Worm (Caenorhabditis elegans): ENCODE results near the gene K02A2.5.

The K02A2.5 gene

DNA sequence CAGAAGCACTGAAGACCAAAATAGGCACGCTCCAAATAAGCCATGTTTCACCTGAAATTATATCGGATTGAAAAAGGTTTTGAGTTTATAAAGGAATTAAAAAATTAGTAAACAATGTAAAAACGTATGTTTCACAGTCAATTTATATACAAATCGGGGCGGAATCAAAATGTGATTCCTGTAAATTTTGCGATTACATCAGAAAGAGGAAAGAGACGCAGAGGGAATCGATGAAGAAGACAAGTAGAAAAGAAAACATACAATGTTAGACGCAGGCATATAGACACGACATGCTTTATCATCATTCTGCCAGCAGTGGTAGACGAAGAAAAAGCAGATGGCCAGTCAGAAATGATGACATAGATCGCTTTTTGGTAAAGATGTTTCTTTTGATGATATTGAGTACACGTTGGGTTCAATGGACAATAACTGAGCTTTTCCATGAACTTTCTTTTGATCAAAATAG is 47.8 kb downstream of the K02A2.5 start, which contains the start of gene msra-1:
Gene msra-1, minus strand, starts transcription at position 51 of the 466 bp plus-strand sequence.
- TF ChIP-seq ces-1 (GFP tag; optimal IDR thresholded peaks at IDR 0.05) (peak; percentile 46), tbx-8 (GFP tag; optimal IDR thresholded peaks at IDR 0.05) (no peak), elt-1 (tag; optimal IDR thresholded peaks at IDR 0.05; ENCODE audit: borderline replicate concordance, insufficient read depth) (peak; percentile 18), nhr-12 (tag; optimal IDR thresholded peaks at IDR 0.05) (no peak), mls-2 (tag; optimal IDR thresholded peaks at IDR 0.05) (no peak), lsy-2 (tag; optimal IDR thresholded peaks at IDR 0.05) (no peak), sptf-1 (tag; optimal IDR thresholded peaks at IDR 0.05) (no peak), unc-39 (tag; optimal IDR thresholded peaks at IDR 0.05) (no peak), lin-13 (tag; optimal IDR thresholded peaks at IDR 0.05) (no peak), unc-62 (GFP tag; optimal IDR thresholded peaks at IDR 0.05) (peak; percentile 82), hlh-1 (tag; optimal IDR thresholded peaks at IDR 0.05) (peak; percentile 24), ceh-39 (tag; optimal IDR thresholded peaks at IDR 0.05) (peak; percentile 65), unc-120 (tag; optimal IDR thresholded peaks at IDR 0.05; ENCODE audit: poor library complexity, severe bottlenecking) (peak; percentile 21)

Measured in whole organism, mixed stage, embryonic.